Worm (Caenorhabditis elegans) whole organism, mixed stage, embryonic: ENCODE data around the gene Y22D7AL.16.

ENCODE experiments used
- bed-3 ChIP-seq: fragments of 200-800 bp; sonication (Bioruptor generic); optimal IDR thresholded peaks from 3 replicates; lab custom pipeline; 2018; ENCODE audit warnings: mild to moderate bottlenecking, missing genetic modification characterization, moderate library complexity, missing compliant biosample characterization
- ceh-83 ChIP-seq: fragments of 200-800 bp; sonication (Bioruptor generic); optimal IDR thresholded peaks from 2 replicates; lab custom pipeline; 2018; ENCODE audit warnings: mild to moderate bottlenecking, missing genetic modification characterization, missing compliant biosample characterization
- nhr-237 ChIP-seq: fragments of 150-350 bp; optimal IDR thresholded peaks from 2 replicates; lab custom pipeline; 2014; ENCODE audit warnings: missing biosample characterization, missing genetic modification characterization
- nhr-76 ChIP-seq: sonication (generic microtip); optimal IDR thresholded peaks from 2 replicates; lab custom pipeline; 2017; ENCODE audit warnings: missing biosample characterization, missing genetic modification characterization
- snpc-4 ChIP-seq: fragments of 150-350 bp; optimal IDR thresholded peaks from 2 replicates; lab custom pipeline; 2014; ENCODE audit warnings: missing biosample characterization, missing genetic modification characterization
- unc-39 ChIP-seq: fragments of 150-350 bp; optimal IDR thresholded peaks from 2 replicates; lab custom pipeline; 2014; ENCODE audit warnings: missing biosample characterization, missing genetic modification characterization
- zip-8 ChIP-seq: fragments of 150-350 bp; optimal IDR thresholded peaks from 2 replicates; lab custom pipeline; 2014; ENCODE audit warnings: missing biosample characterization, missing genetic modification characterization
- ztf-11 ChIP-seq: fragments of 150-350 bp; optimal IDR thresholded peaks from 2 replicates; lab custom pipeline; 2014; ENCODE audit warnings: missing biosample characterization, missing genetic modification characterization

DNA sequence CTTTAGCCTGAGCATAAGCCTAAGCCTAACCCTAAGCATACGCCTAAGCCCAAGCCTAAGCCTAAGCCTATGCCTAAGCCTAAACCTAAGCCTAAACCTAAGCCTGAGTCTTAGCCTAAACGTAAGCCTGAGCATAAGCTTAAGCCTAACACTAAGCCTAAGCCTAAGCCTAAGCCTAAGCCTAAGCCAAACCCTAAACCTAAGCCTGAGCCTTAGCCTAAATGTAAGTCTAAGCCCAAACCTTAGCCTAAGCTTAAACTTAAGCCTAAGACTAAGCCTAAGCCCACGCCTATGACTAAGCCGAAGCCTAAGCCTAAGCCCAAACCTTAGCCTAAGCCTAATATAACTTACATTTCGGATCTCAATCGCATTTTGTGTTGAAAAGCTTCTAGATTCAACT is 39.0 kb upstream of the Y22D7AL.16 start:
- TF ChIP-seq unc-39 (tag; lab: Kevin White, UChicago): no peak
- TF ChIP-seq bed-3 (GFP tag; lab: Kevin White, UChicago): no peak
- no peak for TF ChIP-seq snpc-4 (tag; lab: Kevin White, UChicago)
- no peak for TF ChIP-seq ztf-11 (tag; lab: Kevin White, UChicago)
- no peak for TF ChIP-seq nhr-76
- TF ChIP-seq zip-8 (tag; lab: Kevin White, UChicago): no peak
- TF ChIP-seq ceh-83 (GFP tag; lab: Kevin White, UChicago): no peak
- TF ChIP-seq nhr-237: no peak
